Worm (Caenorhabditis elegans) whole organism, L1 larva: ENCODE results near the gene R02F2.4.

Experiments used
- aha-1 ChIP-seq: fragments of 150-350 bp; optimal IDR thresholded peaks from 2 replicates; lab custom pipeline; 2014; ENCODE audit warnings: missing biosample characterization, missing genetic modification characterization
- aly-2 ChIP-seq: fragments of 150-350 bp; optimal IDR thresholded peaks from 2 replicates; lab custom pipeline; 2014; ENCODE audit warnings: missing biosample characterization, missing genetic modification characterization
- ceh-63 ChIP-seq: fragments of 200-800 bp; sonication (Bioruptor generic); optimal IDR thresholded peaks from 2 replicates; lab custom pipeline; 2018; ENCODE audit warnings: mild to moderate bottlenecking, missing genetic modification characterization, missing compliant biosample characterization
- ceh-82 ChIP-seq, 3 experiments: fragments of 150-350 bp in 1 of 3; sonication (generic microtip) in 2 of 3; optimal IDR thresholded peaks; 2 replicates each; lab custom pipeline; 2014 to 2017; ENCODE audit warnings: missing biosample characterization in 3 of 3, missing genetic modification characterization in 3 of 3
- ces-1 ChIP-seq: fragments of 150-350 bp; optimal IDR thresholded peaks from 2 replicates; lab custom pipeline; 2014; ENCODE audit warnings: missing biosample characterization, missing genetic modification reagents, missing genetic modification characterization
- efl-1 ChIP-seq, 4 experiments: fragments of 150-350 bp; optimal IDR thresholded peaks in 3 of 4; peaks in 1 of 4; 1 replicate in 1 of 4; 2 replicates in 3 of 4; lab custom pipeline; 2014; ENCODE audit warnings: missing biosample characterization in 2 of 4, missing genetic modification characterization in 2 of 4, missing genetic modification reagents in 2 of 4
- elt-2 ChIP-seq: sonication (generic microtip); optimal IDR thresholded peaks from 2 replicates; lab custom pipeline; 2016; ENCODE audit warnings: missing genetic modification characterization, mild to moderate bottlenecking, inconsistent platforms, missing compliant biosample characterization, missing genetic modification reagents
- ets-5 ChIP-seq: fragments of 200-800 bp; sonication (Bioruptor generic); IDR thresholded peaks from 2 replicates; pipeline ENCODE4 v1.3.6; 2022; ENCODE audit warnings: missing genetic modification characterization, missing compliant biosample characterization
- fkh-8 ChIP-seq: sonication (generic microtip); optimal IDR thresholded peaks from 2 replicates; lab custom pipeline; 2016; ENCODE audit warnings: mild to moderate bottlenecking, missing genetic modification characterization, missing compliant biosample characterization
- hlh-4 ChIP-seq: sonication (generic microtip); optimal IDR thresholded peaks from 2 replicates; lab custom pipeline; 2016; ENCODE audit warnings: mild to moderate bottlenecking, missing genetic modification characterization, missing compliant biosample characterization
- hpl-2 ChIP-seq: fragments of 150-350 bp; optimal IDR thresholded peaks from 2 replicates; lab custom pipeline; 2014; ENCODE audit warnings: missing biosample characterization, missing genetic modification reagents, missing genetic modification characterization
- lin-35 ChIP-seq, 2 experiments: fragments of 150-350 bp; optimal IDR thresholded peaks; 2 replicates each; lab custom pipeline; 2014; ENCODE audit warnings: missing biosample characterization in 2 of 2, missing genetic modification characterization in 2 of 2, missing genetic modification reagents in 2 of 2
- lin-39 ChIP-seq: fragments of 150-350 bp; optimal IDR thresholded peaks from 2 replicates; lab custom pipeline; 2014; ENCODE audit warnings: missing biosample characterization, missing genetic modification reagents, missing genetic modification characterization
- lsy-2 ChIP-seq, 2 experiments: fragments of 150-350 bp; optimal IDR thresholded peaks; 2 replicates each; lab custom pipeline; 2014; ENCODE audit warnings: missing biosample characterization in 2 of 2, missing genetic modification characterization in 2 of 2
- mab-9 ChIP-seq: fragments of 200-800 bp; sonication (Bioruptor generic); IDR thresholded peaks from 2 replicates; pipeline ENCODE4 v1.3.6; 2022; ENCODE audit warnings: missing genetic modification reagents, missing genetic modification characterization, missing compliant biosample characterization
- mep-1 ChIP-seq: fragments of 150-350 bp; optimal IDR thresholded peaks from 2 replicates; lab custom pipeline; 2014; ENCODE audit warnings: missing biosample characterization, missing genetic modification characterization
- nhr-28 ChIP-seq: fragments of 150-350 bp; optimal IDR thresholded peaks from 2 replicates; lab custom pipeline; 2014; ENCODE audit warnings: missing biosample characterization, missing genetic modification characterization
- nhr-90 ChIP-seq: sonication (generic microtip); optimal IDR thresholded peaks from 2 replicates; lab custom pipeline; 2016; ENCODE audit warnings: mild to moderate bottlenecking, missing genetic modification characterization, missing compliant biosample characterization; ENCODE audit not compliant: poor library complexity
- pag-3 ChIP-seq: sonication (generic microtip); optimal IDR thresholded peaks from 2 replicates; lab custom pipeline; 2017; ENCODE audit warnings: missing genetic modification characterization, mild to moderate bottlenecking, missing compliant biosample characterization, antibody characterized with exemption, borderline replicate concordance; ENCODE audit not compliant: insufficient read depth
- pqm-1 ChIP-seq: sonication (generic microtip); optimal IDR thresholded peaks from 3 replicates; lab custom pipeline; 2017; ENCODE audit warnings: missing biosample characterization, missing genetic modification characterization
- skn-1 ChIP-seq: fragments of 150-350 bp; optimal IDR thresholded peaks from 2 replicates; lab custom pipeline; 2014; ENCODE audit warnings: missing biosample characterization, missing genetic modification characterization
- sox-4 ChIP-seq: sonication (generic microtip); optimal IDR thresholded peaks from 2 replicates; lab custom pipeline; 2016; ENCODE audit warnings: missing genetic modification characterization, missing compliant biosample characterization
- swsn-7 ChIP-seq: sonication (generic microtip); optimal IDR thresholded peaks from 2 replicates; lab custom pipeline; 2016; ENCODE audit warnings: missing genetic modification characterization, missing compliant biosample characterization
- unc-86 ChIP-seq: sonication (generic microtip); optimal IDR thresholded peaks from 2 replicates; lab custom pipeline; 2016; ENCODE audit warnings: missing genetic modification characterization, missing compliant biosample characterization
- unc-98 ChIP-seq: fragments of 200-800 bp; sonication (Bioruptor generic); IDR thresholded peaks from 2 replicates; pipeline ENCODE4 v1.3.6; 2022; ENCODE audit warnings: missing genetic modification characterization, missing compliant biosample characterization
- zip-4 ChIP-seq: fragments of 200-800 bp; sonication (Bioruptor generic); optimal IDR thresholded peaks from 2 replicates; lab custom pipeline; 2018; ENCODE audit warnings: mild to moderate bottlenecking, missing genetic modification characterization, moderate library complexity, missing compliant biosample characterization

R02F2.4 gene

DNA sequence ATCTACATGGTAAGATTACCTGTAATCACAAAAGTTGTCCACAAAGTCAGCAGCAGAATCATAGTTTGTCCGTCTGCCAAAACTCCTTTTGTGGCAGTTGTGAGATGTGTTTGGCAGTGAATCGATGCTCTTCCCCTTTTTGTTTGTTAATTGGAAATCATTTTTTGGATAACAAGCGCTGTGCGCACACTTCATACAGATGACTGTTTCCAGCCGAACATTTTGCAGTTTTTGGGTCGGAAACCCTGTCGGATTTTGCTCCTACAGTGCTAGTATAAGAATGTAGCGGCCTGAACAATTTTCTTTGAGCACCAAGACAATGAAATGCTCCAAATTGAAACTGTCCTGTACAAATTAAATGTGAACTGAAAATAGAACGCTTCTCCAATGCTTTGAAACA, 24.6 kb downstream of the R02F2.4 start, which contains the start of gene D1044.7:
Gene D1044.7, minus strand, starts transcription at position 101 of the 400 bp plus-strand sequence.
- no peak for TF ChIP-seq efl-1 (optimal IDR thresholded peaks at IDR 0.05; lab: Kevin White, UChicago)
- peak in 1 of 2 experiments; percentile 42 for TF ChIP-seq efl-1 (GFP tag; optimal IDR thresholded peaks at IDR 0.05 in 1 of 2; lab: Kevin White, UChicago)
- no peak for TF ChIP-seq nhr-90 (tag; lab: Kevin White, UChicago)
- TF ChIP-seq pag-3, result no peak

DNA sequence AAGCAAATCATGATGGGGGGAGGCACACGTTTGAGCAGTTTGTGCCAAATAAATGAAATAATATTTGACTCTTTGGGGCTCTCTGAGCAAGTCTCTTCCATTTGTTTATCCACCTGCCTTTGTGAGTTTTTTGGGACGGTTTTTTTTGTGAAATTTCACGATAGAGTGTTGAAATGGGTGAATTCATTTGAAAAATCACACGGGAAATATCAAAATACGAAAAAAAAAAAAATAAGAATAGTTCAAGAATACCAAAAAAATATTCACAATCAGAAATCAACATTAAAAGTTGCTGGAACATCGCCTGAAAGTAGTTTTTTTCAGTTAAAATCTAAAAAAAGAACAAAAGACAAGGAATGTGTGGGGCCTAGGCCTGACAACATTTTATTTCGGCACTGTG, 28.4 kb downstream of the R02F2.4 start, which contains the start of gene pqn-25:
Gene pqn-25, minus strand, starts transcription at position 101 of the 400 bp plus-strand sequence.
- TF ChIP-seq pag-3, result no peak
- no peak for TF ChIP-seq ets-5 (GFP tag; lab: Robert Waterston, UW)
- TF ChIP-seq hlh-4 (tag; lab: Kevin White, UChicago), result no peak

DNA sequence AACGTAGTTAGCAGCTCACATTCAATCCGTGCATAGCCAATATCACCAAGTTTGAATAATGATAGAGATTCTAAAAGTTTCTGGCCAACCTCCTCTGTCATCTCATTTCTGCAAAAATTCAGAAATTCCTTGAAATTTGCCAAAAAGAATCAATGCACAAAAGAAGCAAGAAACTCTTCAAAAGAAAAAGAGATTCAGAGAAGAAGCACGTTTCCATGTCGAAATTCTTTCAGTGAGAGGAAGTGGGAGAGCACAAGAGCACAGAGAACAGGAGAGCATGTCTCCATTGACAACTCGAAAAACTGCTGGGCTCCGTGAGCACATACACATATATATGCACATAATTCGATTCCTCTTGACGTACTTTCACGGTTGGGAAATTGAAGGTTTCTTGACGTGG, 33.3 kb downstream of the R02F2.4 start, which contains the start of gene nekl-4:
Gene nekl-4, minus strand, starts transcription at position 101 of the 400 bp plus-strand sequence.
- TF ChIP-seq fkh-8 (tag; lab: Kevin White, UChicago), result peak; percentile 78
- TF ChIP-seq mep-1 (tag; lab: Kevin White, UChicago), result no peak
- TF ChIP-seq, all 84 proteins: peak for 1

- no peak for TF ChIP-seq mep-1 (tag; lab: Kevin White, UChicago)
- no peak for TF ChIP-seq ces-1 (GFP tag; lab: Kevin White, UChicago)
- TF ChIP-seq aly-2 (tag; lab: Kevin White, UChicago), result no peak
- no peak for TF ChIP-seq lin-39 (tag; lab: Kevin White, UChicago)
- no peak for TF ChIP-seq elt-2
- no peak for TF ChIP-seq swsn-7 (tag; lab: Kevin White, UChicago)
- no peak for TF ChIP-seq skn-1 (tag; lab: Kevin White, UChicago)
- TF ChIP-seq aha-1 (tag; lab: Kevin White, UChicago), result no peak
- no peak for TF ChIP-seq mab-9 (GFP tag; lab: Robert Waterston, UW)
- no peak for TF ChIP-seq lin-35 (GFP tag; optimal IDR thresholded peaks at IDR 0.05; lab: Kevin White, UChicago)
- TF ChIP-seq sox-4, result no peak
- no peak for TF ChIP-seq unc-86 (tag; lab: Kevin White, UChicago)
- no peak for TF ChIP-seq unc-98 (GFP tag; lab: Robert Waterston, UW)
- TF ChIP-seq pqm-1 (tag; lab: Kevin White, UChicago), result no peak
- no peak for TF ChIP-seq lsy-2 (tag; optimal IDR thresholded peaks at IDR 0.05; lab: Kevin White, UChicago)
- TF ChIP-seq hpl-2 (GFP tag; lab: Kevin White, UChicago), result no peak
- TF ChIP-seq zip-4 (GFP tag; lab: Kevin White, UChicago), result no peak
- TF ChIP-seq ceh-63 (GFP tag; lab: Kevin White, UChicago), result no peak
- TF ChIP-seq nhr-28, result no peak
- TF ChIP-seq, all 84 proteins: peak for 0
Observed at ce11 chrIII:5521930-5522329, 37.8 kb downstream of the R02F2.4 start, which contains the start of gene D1044.4. Gene D1044.4, minus strand, starts transcription at chrIII:5522030.

DNA sequence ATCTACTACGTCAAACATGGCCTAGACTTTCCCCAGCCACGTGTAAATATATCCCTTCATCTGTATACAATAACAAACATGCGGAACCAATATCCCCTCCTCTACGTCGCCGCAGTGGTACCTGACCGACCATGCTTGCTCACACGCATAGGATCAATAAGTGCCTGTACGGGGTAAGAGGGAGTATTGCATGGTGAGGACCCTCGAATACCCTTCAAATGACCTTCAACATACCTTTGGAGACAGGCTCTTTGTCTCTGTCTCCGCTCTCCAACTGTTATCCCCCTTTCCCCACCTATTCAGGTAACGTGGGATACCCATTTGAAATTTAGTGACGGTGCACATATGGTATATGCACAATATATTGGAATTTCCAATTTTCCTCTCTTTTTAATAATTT, 41.9 kb downstream of the R02F2.4 start, which contains the start of gene dex-1:
Gene dex-1, plus strand, starts transcription at position 132 of the 400 bp plus-strand sequence.
- no peak for TF ChIP-seq ceh-82 (tag; optimal IDR thresholded peaks at IDR 0.05; lab: Kevin White, UChicago)
- no peak for TF ChIP-seq sox-4
